Worm (Caenorhabditis elegans) whole organism, L3 larva: Measurements from ENCODE around the gene Y42H9AR.5.

Experiments
- R02D3.7 ChIP-seq: fragments of 150-350 bp; optimal IDR thresholded peaks from 2 replicates; lab custom pipeline; 2014; ENCODE audit warnings: missing biosample characterization, missing genetic modification characterization
- ZK546.5 ChIP-seq: sonication (generic microtip); optimal IDR thresholded peaks from 2 replicates; lab custom pipeline; 2017; ENCODE audit warnings: missing biosample characterization, missing genetic modification characterization
- aly-2 ChIP-seq: fragments of 150-350 bp; optimal IDR thresholded peaks from 2 replicates; lab custom pipeline; 2014; ENCODE audit warnings: missing biosample characterization, missing genetic modification characterization
- ama-1 ChIP-seq: fragments of 150-350 bp; optimal IDR thresholded peaks from 2 replicates; lab custom pipeline; 2018
- ceh-28 ChIP-seq: fragments of 150-350 bp; optimal IDR thresholded peaks from 2 replicates; lab custom pipeline; 2014; ENCODE audit warnings: missing biosample characterization, missing genetic modification reagents, missing genetic modification characterization
- ceh-82 ChIP-seq: fragments of 150-350 bp; optimal IDR thresholded peaks from 2 replicates; lab custom pipeline; 2014; ENCODE audit warnings: missing biosample characterization, missing genetic modification characterization
- daf-12 ChIP-seq: fragments of 150-350 bp; optimal IDR thresholded peaks from 2 replicates; lab custom pipeline; 2014; ENCODE audit warnings: missing biosample characterization, missing genetic modification reagents, missing genetic modification characterization
- elt-1 ChIP-seq: fragments of 150-350 bp; optimal IDR thresholded peaks from 2 replicates; lab custom pipeline; 2014; ENCODE audit warnings: missing biosample characterization, missing genetic modification characterization
- elt-2 ChIP-seq: sonication (generic microtip); optimal IDR thresholded peaks from 2 replicates; lab custom pipeline; 2016; ENCODE audit warnings: missing genetic modification reagents, mild to moderate bottlenecking, missing genetic modification characterization, missing compliant biosample characterization
- elt-3 ChIP-seq, 3 experiments: fragments of 150-350 bp in 1 of 3; sonication (generic microtip) in 2 of 3; optimal IDR thresholded peaks; 2 replicates in 2 of 3; 4 replicates in 1 of 3; lab custom pipeline; 2014 to 2017; ENCODE audit warnings: missing biosample characterization in 3 of 3, missing genetic modification characterization in 3 of 3
- eor-1 ChIP-seq, 2 experiments: fragments of 150-350 bp; optimal IDR thresholded peaks; 2 replicates each; lab custom pipeline; 2014 to 2018; ENCODE audit warnings: missing biosample characterization in 2 of 2, missing genetic modification characterization in 2 of 2
- fkh-10 ChIP-seq: sonication (generic microtip); optimal IDR thresholded peaks from 2 replicates; lab custom pipeline; 2017; ENCODE audit warnings: missing biosample characterization, missing genetic modification reagents, missing genetic modification characterization
- hmg-11 ChIP-seq: sonication (generic microtip); optimal IDR thresholded peaks from 2 replicates; lab custom pipeline; 2016; ENCODE audit warnings: missing genetic modification characterization, missing compliant biosample characterization
- lin-15B ChIP-seq: fragments of 150-350 bp; optimal IDR thresholded peaks from 2 replicates; lab custom pipeline; 2014; ENCODE audit warnings: missing biosample characterization, missing genetic modification characterization
- lin-39 ChIP-seq: fragments of 150-350 bp; optimal IDR thresholded peaks from 2 replicates; lab custom pipeline; 2018; ENCODE audit warnings: missing biosample characterization, missing genetic modification reagents, missing genetic modification characterization
- mml-1 ChIP-seq: fragments of 150-350 bp; sonication (generic microtip); optimal IDR thresholded peaks from 3 replicates; lab custom pipeline; 2014; ENCODE audit warnings: missing biosample characterization, missing genetic modification characterization
- nfya-1 ChIP-seq: sonication (generic microtip); optimal IDR thresholded peaks from 2 replicates; lab custom pipeline; 2017; ENCODE audit warnings: missing genetic modification characterization, mild to moderate bottlenecking, missing compliant biosample characterization, antibody characterized with exemption, moderate library complexity; ENCODE audit not compliant: insufficient read depth
- nhr-12 ChIP-seq: fragments of 150-350 bp; optimal IDR thresholded peaks from 2 replicates; lab custom pipeline; 2014; ENCODE audit warnings: missing biosample characterization, missing genetic modification characterization
- nhr-23 ChIP-seq: fragments of 150-350 bp; optimal IDR thresholded peaks from 2 replicates; lab custom pipeline; 2014; ENCODE audit warnings: missing biosample characterization, missing genetic modification reagents, missing genetic modification characterization
- nhr-237 ChIP-seq: fragments of 150-350 bp; optimal IDR thresholded peaks from 2 replicates; lab custom pipeline; 2014; ENCODE audit warnings: missing biosample characterization, missing genetic modification characterization
- nhr-25 ChIP-seq: sonication (generic microtip); optimal IDR thresholded peaks from 2 replicates; lab custom pipeline; 2017; ENCODE audit warnings: missing biosample characterization, missing genetic modification characterization
- nhr-43 ChIP-seq: sonication (generic microtip); optimal IDR thresholded peaks from 2 replicates; lab custom pipeline; 2016; ENCODE audit warnings: mild to moderate bottlenecking, missing genetic modification characterization, missing compliant biosample characterization; ENCODE audit not compliant: poor library complexity, severe bottlenecking
- nhr-67 ChIP-seq: fragments of 150-350 bp; optimal IDR thresholded peaks from 2 replicates; lab custom pipeline; 2014; ENCODE audit warnings: missing biosample characterization, missing genetic modification characterization
- nhr-76 ChIP-seq: fragments of 150-350 bp; sonication (generic microtip); optimal IDR thresholded peaks from 5 replicates; lab custom pipeline; 2014; ENCODE audit warnings: missing biosample characterization, missing genetic modification characterization
- nhr-77 ChIP-seq: fragments of 150-350 bp; optimal IDR thresholded peaks from 2 replicates; lab custom pipeline; 2014; ENCODE audit warnings: missing biosample characterization, missing genetic modification characterization
- pqm-1 ChIP-seq: fragments of 150-350 bp; optimal IDR thresholded peaks from 2 replicates; lab custom pipeline; 2017; ENCODE audit warnings: missing biosample characterization, missing genetic modification characterization, inconsistent platforms
- sea-2 ChIP-seq: fragments of 150-350 bp; sonication (generic microtip); optimal IDR thresholded peaks from 4 replicates; lab custom pipeline; 2014; ENCODE audit warnings: missing biosample characterization, missing genetic modification reagents, missing genetic modification characterization
- skn-1 ChIP-seq: fragments of 150-350 bp; optimal IDR thresholded peaks from 2 replicates; lab custom pipeline; 2014; ENCODE audit warnings: missing biosample characterization, missing genetic modification characterization
- snpc-4 ChIP-seq: fragments of 150-350 bp; optimal IDR thresholded peaks from 2 replicates; lab custom pipeline; 2014; ENCODE audit warnings: missing biosample characterization, missing genetic modification characterization
- tbx-2 ChIP-seq: sonication (generic microtip); optimal IDR thresholded peaks from 2 replicates; lab custom pipeline; 2016; ENCODE audit warnings: mild to moderate bottlenecking, missing genetic modification characterization, missing compliant biosample characterization
- unc-39 ChIP-seq: sonication (generic microtip); optimal IDR thresholded peaks from 4 replicates; lab custom pipeline; 2017; ENCODE audit warnings: missing biosample characterization, missing genetic modification characterization
- unc-62 ChIP-seq: fragments of 150-350 bp; sonication (generic microtip); optimal IDR thresholded peaks from 4 replicates; lab custom pipeline; 2014; ENCODE audit warnings: missing biosample characterization, missing genetic modification reagents, missing genetic modification characterization
- zag-1 ChIP-seq: fragments of 150-350 bp; optimal IDR thresholded peaks from 2 replicates; lab custom pipeline; 2014; ENCODE audit warnings: missing biosample characterization, missing genetic modification characterization
- ztf-11 ChIP-seq: fragments of 150-350 bp; optimal IDR thresholded peaks from 2 replicates; lab custom pipeline; 2014; ENCODE audit warnings: missing biosample characterization, missing genetic modification characterization
- ztf-4 ChIP-seq: fragments of 150-350 bp; optimal IDR thresholded peaks from 2 replicates; lab custom pipeline; 2014; ENCODE audit warnings: missing biosample characterization, missing genetic modification characterization

The Y42H9AR.5 gene

ce11 chrIV:8068280-8068679 lies 34.1 kb upstream of the Y42H9AR.5 start:
- no peak for TF ChIP-seq R02D3.7 (tag; lab: Kevin White, UChicago)
- TF ChIP-seq nfya-1: no peak
- TF ChIP-seq nhr-77 (tag; lab: Kevin White, UChicago): no peak
- TF ChIP-seq nhr-43 (tag; lab: Kevin White, UChicago): no peak

ce11 chrIV:8069104-8069503 lies 33.2 kb upstream of the Y42H9AR.5 start:
- TF ChIP-seq nhr-23 (tag; lab: Kevin White, UChicago) (no peak), pqm-1 (tag; lab: Kevin White, UChicago) (no peak), sea-2 (GFP tag; lab: Kevin White, UChicago) (no peak), lin-15B (tag; lab: Kevin White, UChicago) (no peak), nfya-1 (peak; percentile 47), mml-1 (tag; lab: Kevin White, UChicago) (no peak), nhr-76 (tag; lab: Kevin White, UChicago) (no peak), nhr-67 (tag; lab: Kevin White, UChicago) (no peak), elt-1 (tag; lab: Kevin White, UChicago) (peak; percentile 91), lin-39 (peak; percentile 84), daf-12 (tag; lab: Kevin White, UChicago) (no peak), unc-62 (peak; percentile 82), tbx-2 (no peak), aly-2 (no peak), hmg-11 (peak; percentile 6), nhr-43 (tag; lab: Kevin White, UChicago) (no peak), nhr-25 (tag; lab: Kevin White, UChicago) (no peak), eor-1 (tag; optimal IDR thresholded peaks at IDR 0.05; lab: Kevin White, UChicago) (no peak), nhr-237 (tag; lab: Kevin White, UChicago) (no peak)
- TF ChIP-seq, all 47 proteins: peak for 5

- TF ChIP-seq nhr-76 (tag; lab: Kevin White, UChicago) (no peak), nfya-1 (peak; percentile 19), unc-62 (peak; percentile 27), ztf-4 (tag; lab: Kevin White, UChicago) (no peak), elt-1 (tag; lab: Kevin White, UChicago) (peak; percentile 46), lin-39 (peak; percentile 79)
These were observed 32.0 kb upstream of the Y42H9AR.5 start for ce11 chrIV:8070299-8070698.

- TF ChIP-seq nhr-25 (tag; lab: Kevin White, UChicago): no peak
- no peak for TF ChIP-seq ztf-11
- no peak for TF ChIP-seq R02D3.7 (tag; lab: Kevin White, UChicago)
- no peak for TF ChIP-seq ceh-28 (tag; lab: Kevin White, UChicago)
- TF ChIP-seq nhr-77 (tag; lab: Kevin White, UChicago): no peak
- no peak for TF ChIP-seq ztf-4 (tag; lab: Kevin White, UChicago)
- TF ChIP-seq ama-1 (lab: Kevin White, UChicago): no peak
- no peak for TF ChIP-seq zag-1 (tag; lab: Kevin White, UChicago)
- no peak for TF ChIP-seq nhr-67 (tag; lab: Kevin White, UChicago)
- TF ChIP-seq skn-1: no peak
These were observed 31.4 kb upstream of the Y42H9AR.5 start for ce11 chrIV:8070934-8071333.

- TF ChIP-seq ceh-28 (tag; lab: Kevin White, UChicago) (no peak), snpc-4 (peak; percentile 9)
These were observed 26.8 kb upstream of the Y42H9AR.5 start for ce11 chrIV:8075516-8075915.

ce11 chrIV:8076511-8076910 lies 25.8 kb upstream of the Y42H9AR.5 start:
- peak; percentile 40 for TF ChIP-seq fkh-10 (GFP tag; lab: Kevin White, UChicago)
- TF ChIP-seq ztf-11: no peak

- TF ChIP-seq nhr-12 (tag; lab: Kevin White, UChicago) (no peak), tbx-2 (no peak), ceh-28 (tag; lab: Kevin White, UChicago) (no peak), mml-1 (tag; lab: Kevin White, UChicago) (no peak), nhr-23 (tag; lab: Kevin White, UChicago) (no peak), hmg-11 (no peak), eor-1 (tag; optimal IDR thresholded peaks at IDR 0.05; lab: Kevin White, UChicago) (no peak), ceh-82 (tag; lab: Kevin White, UChicago) (no peak), elt-3 (tag; optimal IDR thresholded peaks at IDR 0.05; lab: Kevin White, UChicago) (no peak), sea-2 (GFP tag; lab: Kevin White, UChicago) (no peak), unc-62 (no peak), elt-2 (tag; lab: Kevin White, UChicago) (no peak), unc-39 (tag; lab: Kevin White, UChicago) (no peak), nhr-76 (tag; lab: Kevin White, UChicago) (no peak), ama-1 (lab: Kevin White, UChicago) (no peak), ZK546.5 (no peak)
These were observed 22.2 kb upstream of the Y42H9AR.5 start for ce11 chrIV:8080166-8080565.
